Worm (Caenorhabditis elegans): ENCODE data around the gene crm-1.
"Not testable (repeated sequence)": the region's sequence is repeated elsewhere in the genome, so short reads cannot be mapped to it uniquely, and the experiment has no call there.

crm-1 gene

ce11 chrV:10332012-10332411 is at the start of gene crm-1:
TSS of gene crm-1 (minus strand) at chrV:10332112.
- TF ChIP-seq unc-62 (GFP tag; optimal IDR thresholded peaks at IDR 0.05), result no peak

ce11 chrV:10379761-10380160 is 47.8 kb upstream of the crm-1 start:
- TF ChIP-seq unc-62 (GFP tag; optimal IDR thresholded peaks at IDR 0.05), result no peak

- TF ChIP-seq unc-62 (GFP tag; optimal IDR thresholded peaks at IDR 0.05), result no peak
Observed at ce11 chrV:10379293-10379692, 47.4 kb upstream of the crm-1 start, which contains the start of gene AC3.12. TSS of gene AC3.12 (minus strand) at chrV:10379393.

- TF ChIP-seq unc-62 (GFP tag; optimal IDR thresholded peaks at IDR 0.05), result no peak
Observed at ce11 chrV:10371951-10372350, 40.0 kb upstream of the crm-1 start, which contains the start of gene ugt-49. TSS of gene ugt-49 (plus strand) at chrV:10372321.

ce11 chrV:10371177-10371576 is 39.3 kb upstream of the crm-1 start:
- TF ChIP-seq unc-62 (GFP tag; optimal IDR thresholded peaks at IDR 0.05), result no peak

- no peak for TF ChIP-seq unc-62 (GFP tag; optimal IDR thresholded peaks at IDR 0.05)
Observed at ce11 chrV:10368256-10368655, 36.3 kb upstream of the crm-1 start, which contains the start of gene sri-20. TSS of gene sri-20 (plus strand) at chrV:10368556.

ce11 chrV:10363834-10364233 is 31.9 kb upstream of the crm-1 start:
- no peak for TF ChIP-seq unc-62 (GFP tag; optimal IDR thresholded peaks at IDR 0.05)

- TF ChIP-seq unc-62 (GFP tag; optimal IDR thresholded peaks at IDR 0.05), result no peak
Observed at ce11 chrV:10361830-10362397, 30.0 kb upstream of the crm-1 start, which contains the start of gene cash-1. TSS of gene cash-1 (plus strand) at chrV:10362261.

- TF ChIP-seq unc-62 (GFP tag; optimal IDR thresholded peaks at IDR 0.05), result no peak
Observed at ce11 chrV:10360186-10360585, 28.3 kb upstream of the crm-1 start.

- TF ChIP-seq unc-62 (GFP tag; optimal IDR thresholded peaks at IDR 0.05), result no peak
Observed at ce11 chrV:10358238-10358637, 26.3 kb upstream of the crm-1 start, which contains the start of gene ttll-15. TSS of gene ttll-15 (plus strand) at chrV:10358538.

- TF ChIP-seq unc-62 (GFP tag; optimal IDR thresholded peaks at IDR 0.05), result no peak
Observed at ce11 chrV:10357467-10357953, 25.6 kb upstream of the crm-1 start, which contains the start of gene ceeh-2. TSS of gene ceeh-2 (minus strand) at chrV:10357903.

ce11 chrV:10355773-10356335 is 23.9 kb upstream of the crm-1 start, which contains the start of gene sluh-7:
TSS of gene sluh-7 (minus strand) at chrV:10355823.
- no peak for TF ChIP-seq unc-62 (GFP tag; optimal IDR thresholded peaks at IDR 0.05)

ce11 chrV:10352928-10353427 is 21.1 kb upstream of the crm-1 start, which contains the start of gene nol-56:
TSS of gene nol-56 (minus strand) at chrV:10352978.
- TF ChIP-seq unc-62 (GFP tag; optimal IDR thresholded peaks at IDR 0.05), result no peak

- no peak for TF ChIP-seq unc-62 (GFP tag; optimal IDR thresholded peaks at IDR 0.05)
Observed at ce11 chrV:10350054-10350453, 18.1 kb upstream of the crm-1 start, which contains the start of gene K07C5.9. TSS of gene K07C5.9 (minus strand) at chrV:10350154.

ce11 chrV:10342904-10343303 is 11.0 kb upstream of the crm-1 start, which contains the start of gene K07C5.3:
TSS of gene K07C5.3 (plus strand) at chrV:10343032.
- TF ChIP-seq unc-62 (GFP tag; optimal IDR thresholded peaks at IDR 0.05), result no peak

- not testable (repeated sequence) for TF ChIP-seq unc-62 (GFP tag; optimal IDR thresholded peaks at IDR 0.05)
Observed at ce11 chrV:10341905-10342328, 10.0 kb upstream of the crm-1 start, which contains the start of gene K07C5.13. TSS of gene K07C5.13 (plus strand) at chrV:10342055.

Measured in whole organism, dauer.